Fruit fly (Drosophila melanogaster) whole organism, adult: ENCODE results near the gene BTBD9.

Source experiments
- CG12768 ChIP-seq: fragments of 200-800 bp; sonication (Bioruptor generic); optimal IDR thresholded peaks from 2 replicates; lab custom pipeline; 2017; ENCODE audit warnings: missing biosample characterization, missing genetic modification characterization, mild to moderate bottlenecking, moderate library complexity, missing genetic modification reagents
- CG14711 ChIP-seq: fragments of 200-800 bp; sonication (Bioruptor generic); optimal IDR thresholded peaks from 2 replicates; lab custom pipeline; 2018; ENCODE audit warnings: missing biosample characterization, mild to moderate bottlenecking, missing genetic modification characterization, moderate library complexity
- CG1620 ChIP-seq: fragments of 200-800 bp; sonication (Bioruptor generic); optimal IDR thresholded peaks from 2 replicates; lab custom pipeline; 2016; ENCODE audit warnings: missing biosample characterization, missing genetic modification characterization
- CG33017 ChIP-seq: fragments of 200-800 bp; sonication (Bioruptor generic); optimal IDR thresholded peaks from 2 replicates; lab custom pipeline; 2018; ENCODE audit warnings: missing biosample characterization, mild to moderate bottlenecking, missing genetic modification characterization, moderate library complexity
- CG7045 ChIP-seq: fragments of 200-800 bp; sonication (Bioruptor generic); optimal IDR thresholded peaks from 2 replicates; lab custom pipeline; 2017; ENCODE audit warnings: missing biosample characterization, mild to moderate bottlenecking, missing genetic modification characterization
- CG7101 ChIP-seq: fragments of 200-800 bp; sonication (Bioruptor generic); optimal IDR thresholded peaks from 2 replicates; lab custom pipeline; 2018; ENCODE audit warnings: missing biosample characterization, mild to moderate bottlenecking, missing genetic modification characterization, moderate library complexity
- Clk ChIP-seq: fragments of 200-800 bp; sonication (Bioruptor generic); optimal IDR thresholded peaks from 2 replicates; lab custom pipeline; 2017; ENCODE audit warnings: missing biosample characterization, missing genetic modification characterization
- Hr96 ChIP-seq: fragments of 200-800 bp; sonication (Bioruptor generic); optimal IDR thresholded peaks from 2 replicates; lab custom pipeline; 2016; ENCODE audit warnings: missing biosample characterization, missing genetic modification characterization
- Mnt ChIP-seq: fragments of 200-800 bp; sonication (Bioruptor generic); optimal IDR thresholded peaks from 2 replicates; lab custom pipeline; 2016; ENCODE audit warnings: missing biosample characterization, mild to moderate bottlenecking, missing genetic modification characterization
- kay ChIP-seq: fragments of 200-800 bp; sonication (Bioruptor generic); peaks from one replicate; lab custom pipeline; 2016; ENCODE audit warnings: missing biosample characterization, missing genetic modification characterization, borderline replicate concordance
- ovo ChIP-seq: fragments of 200-800 bp; sonication (Bioruptor generic); optimal IDR thresholded peaks from 2 replicates; lab custom pipeline; 2016; ENCODE audit warnings: missing biosample characterization, missing genetic modification characterization
- pad ChIP-seq: fragments of 200-800 bp; sonication (Bioruptor generic); optimal IDR thresholded peaks from 3 replicates; lab custom pipeline; 2017; ENCODE audit warnings: missing biosample characterization, missing genetic modification characterization, mild to moderate bottlenecking, moderate library complexity, missing genetic modification reagents
- tj ChIP-seq: fragments of 200-800 bp; sonication (Bioruptor generic); optimal IDR thresholded peaks from 3 replicates; lab custom pipeline; 2017; ENCODE audit warnings: missing biosample characterization, mild to moderate bottlenecking, missing genetic modification characterization, moderate library complexity
- toe ChIP-seq: fragments of 200-800 bp; sonication (Bioruptor generic); optimal IDR thresholded peaks from 2 replicates; lab custom pipeline; 2016; ENCODE audit warnings: missing biosample characterization, missing genetic modification characterization

DNA sequence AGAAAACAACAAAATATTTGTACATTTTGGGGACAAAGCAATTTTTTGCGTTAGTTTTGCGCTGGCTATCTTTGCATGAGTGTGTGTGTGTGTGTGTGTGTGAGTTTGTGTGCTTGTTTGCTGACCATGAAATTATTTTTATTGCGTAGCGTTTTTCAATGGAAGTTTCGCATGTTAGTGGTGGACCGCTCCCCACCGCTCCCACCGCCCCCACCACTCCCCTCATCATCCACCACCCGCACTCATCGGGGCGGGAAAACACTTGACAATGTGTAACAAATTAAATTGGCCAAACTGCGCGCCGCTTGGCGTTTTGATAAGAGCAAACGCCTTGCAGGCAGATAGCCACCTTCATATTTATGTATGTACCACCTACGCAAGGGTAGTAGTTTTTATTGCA is 49.1 kb upstream of the BTBD9 start:
- TF ChIP-seq CG7045 (GFP tag; lab: Kevin White, UChicago) (no peak), CG1620 (GFP tag; lab: Kevin White, UChicago) (no peak), CG12768 (no peak), pad (GFP tag; lab: Kevin White, UChicago) (peak; percentile 0), ovo (GFP tag; lab: Kevin White, UChicago) (no peak), kay (GFP tag; lab: Kevin White, UChicago) (no peak), Clk (GFP tag; lab: Kevin White, UChicago) (no peak), toe (GFP tag; lab: Kevin White, UChicago) (no peak), Hr96 (no peak), CG7101 (tag; lab: Kevin White, UChicago) (no peak), Mnt (GFP tag; lab: Kevin White, UChicago) (no peak), tj (peak; percentile 57), CG14711 (tag; lab: Kevin White, UChicago) (no peak), CG33017 (tag; lab: Kevin White, UChicago) (no peak)
